Worm (Caenorhabditis elegans): ENCODE data around the gene T26C12.3.

The T26C12.3 gene

DNA sequence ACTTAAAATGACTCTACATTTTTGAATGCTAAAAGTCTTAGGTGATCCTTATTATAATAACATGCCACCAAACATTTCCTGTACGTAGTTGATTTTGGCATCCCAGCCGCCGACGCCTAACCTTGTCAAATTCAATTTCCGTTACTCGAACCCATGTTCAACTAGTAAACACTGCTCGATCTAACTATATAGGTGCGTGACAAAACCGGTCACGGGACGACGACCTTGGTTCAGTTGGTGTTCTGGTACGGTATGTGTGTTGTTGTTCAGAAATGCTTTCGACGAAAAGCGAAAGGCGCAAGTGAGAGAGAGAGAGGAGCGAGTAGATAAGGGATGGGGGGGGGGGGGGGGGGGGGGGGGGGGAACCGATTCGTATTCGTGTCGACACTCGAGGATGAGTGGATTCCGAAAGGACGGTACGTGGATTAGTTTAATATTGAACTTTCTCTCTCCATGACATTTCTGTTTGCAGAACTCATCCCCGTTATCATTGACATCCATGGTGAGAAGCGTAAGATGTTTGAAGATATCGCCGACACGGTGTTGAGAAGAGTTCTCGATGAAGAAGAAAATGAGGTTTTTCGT is 18.9 kb upstream of the T26C12.3 start, which contains the start of gene W08E12.8:
Gene W08E12.8 (plus strand): TSS at position 395 of the 585 bp plus-strand sequence.
- no peak for TF ChIP-seq ref-2 (tag; optimal IDR thresholded peaks at IDR 0.05)
- no peak for TF ChIP-seq ceh-31 (tag; optimal IDR thresholded peaks at IDR 0.05)
- TF ChIP-seq nhr-232 (tag; optimal IDR thresholded peaks at IDR 0.05): no peak
- TF ChIP-seq ceh-24 (tag; optimal IDR thresholded peaks at IDR 0.05): no peak
- no peak for TF ChIP-seq fax-1 (tag; optimal IDR thresholded peaks at IDR 0.05)
- TF ChIP-seq dve-1 (tag; optimal IDR thresholded peaks at IDR 0.05): no peak
- TF ChIP-seq ama-1 (optimal IDR thresholded peaks at IDR 0.05): no peak
- TF ChIP-seq ceh-9 (tag; optimal IDR thresholded peaks at IDR 0.05): no peak
- no peak for TF ChIP-seq ceh-14 (tag; optimal IDR thresholded peaks at IDR 0.05)
- TF ChIP-seq sdc-2 (tag; optimal IDR thresholded peaks at IDR 0.05): no peak
- TF ChIP-seq ceh-19 (GFP tag; optimal IDR thresholded peaks at IDR 0.05): no peak
- no peak for TF ChIP-seq hlh-8 (tag; optimal IDR thresholded peaks at IDR 0.05)
- no peak for TF ChIP-seq hlh-15 (tag; optimal IDR thresholded peaks at IDR 0.05)
- no peak for TF ChIP-seq pha-2 (tag; optimal IDR thresholded peaks at IDR 0.05)
- TF ChIP-seq ceh-48 (tag; optimal IDR thresholded peaks at IDR 0.05): no peak
- no peak for TF ChIP-seq pax-1 (tag; optimal IDR thresholded peaks at IDR 0.05)
- no peak for TF ChIP-seq ceh-45 (GFP tag; IDR thresholded peaks at IDR 0.05)
- no peak for TF ChIP-seq hlh-13 (GFP tag; optimal IDR thresholded peaks at IDR 0.05)

DNA sequence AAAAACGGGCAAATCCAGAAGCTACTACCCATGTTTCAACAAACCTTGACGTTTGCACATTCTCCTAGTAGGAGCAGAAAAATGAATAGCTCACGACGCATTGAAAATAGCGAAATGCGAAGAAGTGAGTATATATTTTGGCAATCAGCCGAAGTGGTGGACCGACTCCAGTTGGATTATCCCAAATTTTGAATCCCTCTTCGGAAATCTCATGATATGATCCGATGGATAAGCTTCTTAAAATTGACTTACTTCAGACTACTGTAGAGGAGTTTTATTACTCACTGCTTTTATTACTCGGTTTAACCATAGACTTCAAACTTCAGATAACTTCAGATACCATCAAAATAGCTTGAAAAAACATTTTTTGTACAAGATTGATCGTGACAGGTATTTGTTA is 16.0 kb upstream of the T26C12.3 start, which contains the start of gene gcy-23:
Gene gcy-23 (minus strand): TSS at position 101 of the 400 bp plus-strand sequence.
- TF ChIP-seq Y22D7AL.16 (tag; optimal IDR thresholded peaks at IDR 0.05) (no peak), che-1 (tag; optimal IDR thresholded peaks at IDR 0.05) (no peak), zip-5 (tag; optimal IDR thresholded peaks at IDR 0.05) (no peak), hlh-13 (GFP tag; optimal IDR thresholded peaks at IDR 0.05) (no peak), ceh-30 (tag; optimal IDR thresholded peaks at IDR 0.05) (no peak), ceh-6 (GFP tag; optimal IDR thresholded peaks at IDR 0.05) (no peak), F13H6.1 (tag; optimal IDR thresholded peaks at IDR 0.05) (no peak), ref-2 (tag; optimal IDR thresholded peaks at IDR 0.05) (no peak), madf-2 (tag; optimal IDR thresholded peaks at IDR 0.05) (no peak), pat-9 (tag; optimal IDR thresholded peaks at IDR 0.05) (no peak), ceh-18 (tag; optimal IDR thresholded peaks at IDR 0.05) (no peak), ceh-34 (tag; optimal IDR thresholded peaks at IDR 0.05) (no peak), ceh-14 (tag; optimal IDR thresholded peaks at IDR 0.05) (no peak), nfya-1 (tag; optimal IDR thresholded peaks at IDR 0.05) (no peak), ceh-9 (tag; optimal IDR thresholded peaks at IDR 0.05) (no peak)

DNA sequence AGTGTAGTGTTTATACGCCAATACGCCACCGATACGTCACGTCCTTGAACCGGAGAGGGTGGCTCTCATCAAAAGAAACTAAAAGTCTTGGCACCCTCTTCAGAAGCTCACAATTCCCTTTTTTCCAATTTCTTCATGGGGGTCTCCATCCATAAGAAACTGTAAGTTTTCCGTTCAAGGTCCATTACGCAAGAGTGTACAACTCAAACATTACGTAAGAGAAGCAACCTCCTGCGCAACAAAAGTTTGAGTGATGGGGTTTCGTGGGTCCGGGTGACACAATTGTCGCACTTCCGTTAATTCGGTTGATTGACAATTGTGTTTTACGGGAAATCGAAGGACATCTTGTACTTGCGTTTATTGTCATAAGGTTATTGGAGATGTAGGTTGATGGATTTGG is 5.6 kb upstream of the T26C12.3 start:
- TF ChIP-seq ref-2 (tag; optimal IDR thresholded peaks at IDR 0.05): peak; percentile 21
- no peak for TF ChIP-seq ahr-1 (tag; optimal IDR thresholded peaks at IDR 0.05)
- no peak for TF ChIP-seq ceh-45 (GFP tag; IDR thresholded peaks at IDR 0.05)
- no peak for TF ChIP-seq che-1 (tag; optimal IDR thresholded peaks at IDR 0.05)
- no peak for TF ChIP-seq syd-9 (tag; optimal IDR thresholded peaks at IDR 0.05)
- TF ChIP-seq ceh-18 (tag; optimal IDR thresholded peaks at IDR 0.05): no peak
- TF ChIP-seq unc-55 (GFP tag; optimal IDR thresholded peaks at IDR 0.05): peak; percentile 62
- no peak for TF ChIP-seq pha-4 (tag; optimal IDR thresholded peaks at IDR 0.05)

DNA sequence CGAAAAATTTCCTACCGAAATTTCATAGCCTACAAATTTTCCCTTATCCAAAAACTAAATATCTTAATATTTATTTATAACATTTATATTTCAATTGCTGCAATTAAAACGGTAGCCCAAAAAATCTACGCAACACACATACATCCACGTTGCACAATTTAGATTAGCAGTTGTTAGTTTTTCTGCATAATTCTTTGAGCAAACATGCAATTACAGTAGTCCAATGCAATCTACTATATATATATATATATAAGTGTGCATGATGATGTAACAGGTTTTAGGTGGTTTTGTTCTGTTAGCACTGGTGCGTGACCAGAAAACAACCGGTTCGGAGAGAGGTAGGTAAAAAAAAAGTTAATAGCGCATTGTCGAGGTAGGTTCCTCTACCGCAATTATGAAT is 1.9 kb downstream of the T26C12.3 start:
- no peak for TF ChIP-seq tbx-7 (tag; optimal IDR thresholded peaks at IDR 0.05)
- no peak for TF ChIP-seq pax-1 (tag; optimal IDR thresholded peaks at IDR 0.05)
- TF ChIP-seq ttx-3 (tag; optimal IDR thresholded peaks at IDR 0.05): no peak
- no peak for TF ChIP-seq unc-3 (GFP tag; conservative IDR thresholded peaks at IDR 0.05)
- TF ChIP-seq unc-3 (tag; optimal IDR thresholded peaks at IDR 0.05): no peak
- no peak for TF ChIP-seq eyg-1 (tag; optimal IDR thresholded peaks at IDR 0.05)
- TF ChIP-seq nfya-1 (tag; optimal IDR thresholded peaks at IDR 0.05): no peak
- no peak for TF ChIP-seq ets-4 (tag; optimal IDR thresholded peaks at IDR 0.05)
- TF ChIP-seq ceh-31 (tag; optimal IDR thresholded peaks at IDR 0.05): no peak
- no peak for TF ChIP-seq sdc-2 (tag; optimal IDR thresholded peaks at IDR 0.05)
- TF ChIP-seq C38D4.7 (GFP tag; optimal IDR thresholded peaks at IDR 0.05): no peak
- no peak for TF ChIP-seq lim-6 (tag; optimal IDR thresholded peaks at IDR 0.05)
- TF ChIP-seq K09A11.1 (tag; optimal IDR thresholded peaks at IDR 0.05; ENCODE audit: insufficient read depth): no peak
